Fruit fly (Drosophila melanogaster) S2 (cell line): ENCODE measurements around the gene Grasp65.

Experiments
- CG8478 ChIP-seq: fragments of >200 bp; optimal IDR thresholded peaks from 2 replicates; lab custom pipeline; 2018
- CTCF ChIP-seq, 2 experiments: fragments of >200 bp; optimal IDR thresholded peaks; 2 replicates each; lab custom pipeline; 2018

- no peak for TF ChIP-seq CG8478 (lab: Kevin White, UChicago)
- TF ChIP-seq CTCF (optimal IDR thresholded peaks at IDR 0.05; lab: Kevin White, UChicago): no peak
Measured at dm6 chr3L:19919981-19920380, 4.8 kb upstream of the Grasp65 start.
